Fruit fly (Drosophila melanogaster) whole organism, prepupa: Measurements from ENCODE around the gene Uxs.

Experiments
- Blimp-1 ChIP-seq: fragments of 200-800 bp; sonication (Bioruptor generic); optimal IDR thresholded peaks from 3 replicates; lab custom pipeline; 2017; ENCODE audit warnings: missing biosample characterization, missing genetic modification characterization, mild to moderate bottlenecking, moderate library complexity, missing genetic modification reagents
- CG10669 ChIP-seq: fragments of 200-800 bp; sonication (Bioruptor generic); optimal IDR thresholded peaks from 3 replicates; lab custom pipeline; 2018; ENCODE audit warnings: missing biosample characterization, mild to moderate bottlenecking, missing genetic modification characterization, moderate library complexity
- CG11294 ChIP-seq: fragments of 200-800 bp; sonication (Bioruptor generic); IDR thresholded peaks from 2 replicates; pipeline ENCODE4 v1.3.6; 2022; ENCODE audit warnings: missing biosample characterization, missing genetic modification characterization
- CG11762 ChIP-seq: fragments of 200-800 bp; sonication (Bioruptor generic); optimal IDR thresholded peaks from 3 replicates; lab custom pipeline; 2016; ENCODE audit warnings: missing biosample characterization, missing genetic modification characterization; ENCODE audit not compliant: insufficient read depth
- CG11902 ChIP-seq: fragments of 200-800 bp; sonication (Bioruptor generic); optimal IDR thresholded peaks from 3 replicates; lab custom pipeline; 2016; ENCODE audit warnings: missing biosample characterization, missing genetic modification characterization
- CG1621 ChIP-seq: fragments of 200-800 bp; sonication (Bioruptor generic); optimal IDR thresholded peaks from 3 replicates; lab custom pipeline; 2018; ENCODE audit warnings: missing biosample characterization, mild to moderate bottlenecking, missing genetic modification characterization
- CG16779 ChIP-seq: fragments of 200-800 bp; sonication (Bioruptor generic); optimal IDR thresholded peaks from 3 replicates; lab custom pipeline; 2017; ENCODE audit warnings: missing biosample characterization, mild to moderate bottlenecking, missing genetic modification characterization
- CG3032 ChIP-seq: fragments of 200-800 bp; optimal IDR thresholded peaks from 2 replicates; lab custom pipeline; 2019; ENCODE audit warnings: missing biosample characterization, mild to moderate bottlenecking, missing genetic modification characterization, moderate library complexity
- CG34406 ChIP-seq: fragments of 200-800 bp; sonication (Bioruptor generic); optimal IDR thresholded peaks from 3 replicates; lab custom pipeline; 2016; ENCODE audit warnings: missing biosample characterization, missing genetic modification characterization
- CG3919 ChIP-seq: fragments of 200-800 bp; sonication (Bioruptor generic); optimal IDR thresholded peaks from 3 replicates; lab custom pipeline; 2016; ENCODE audit warnings: missing biosample characterization, missing genetic modification characterization
- CG4318 ChIP-seq: fragments of 200-800 bp; sonication (Bioruptor generic); optimal IDR thresholded peaks from 3 replicates; lab custom pipeline; 2017; ENCODE audit warnings: missing biosample characterization, mild to moderate bottlenecking, missing genetic modification characterization
- CG6276 ChIP-seq: fragments of 200-800 bp; sonication (Bioruptor generic); optimal IDR thresholded peaks from 2 replicates; lab custom pipeline; 2017; ENCODE audit warnings: missing biosample characterization, mild to moderate bottlenecking, missing genetic modification characterization
- CG6808 ChIP-seq: fragments of 200-800 bp; sonication (Bioruptor generic); optimal IDR thresholded peaks from 3 replicates; lab custom pipeline; 2017; ENCODE audit warnings: missing biosample characterization, missing genetic modification characterization, mild to moderate bottlenecking, moderate library complexity, missing genetic modification reagents
- CG6854 ChIP-seq: fragments of 200-800 bp; sonication (Bioruptor generic); optimal IDR thresholded peaks from 2 replicates; lab custom pipeline; 2017; ENCODE audit warnings: missing biosample characterization, mild to moderate bottlenecking, missing genetic modification characterization
- CG7368 ChIP-seq: fragments of 200-800 bp; sonication (Bioruptor generic); optimal IDR thresholded peaks from 3 replicates; lab custom pipeline; 2016; ENCODE audit warnings: missing biosample characterization, missing genetic modification characterization
- CG8119 ChIP-seq: fragments of 200-800 bp; sonication (Bioruptor generic); IDR thresholded peaks from 3 replicates; pipeline ENCODE4 v1.3.6; 2022; ENCODE audit warnings: missing biosample characterization, missing genetic modification characterization
- CG9139 ChIP-seq: fragments of 200-800 bp; sonication (Bioruptor generic); optimal IDR thresholded peaks from 3 replicates; lab custom pipeline; 2017; ENCODE audit warnings: missing biosample characterization, mild to moderate bottlenecking, missing genetic modification characterization
- Eip75B ChIP-seq: fragments of 200-800 bp; sonication (Bioruptor generic); optimal IDR thresholded peaks from 3 replicates; lab custom pipeline; 2016; ENCODE audit warnings: missing biosample characterization, missing genetic modification characterization
- Eip78C ChIP-seq: fragments of 200-800 bp; sonication (Bioruptor generic); peaks from one replicate; lab custom pipeline; 2016; ENCODE audit warnings: missing biosample characterization, missing genetic modification characterization
- Ets21C ChIP-seq: fragments of 200-800 bp; sonication (Bioruptor generic); optimal IDR thresholded peaks from 3 replicates; lab custom pipeline; 2016; ENCODE audit warnings: missing biosample characterization, missing genetic modification characterization
- Ets96B ChIP-seq: fragments of 200-800 bp; optimal IDR thresholded peaks from 2 replicates; lab custom pipeline; 2019; ENCODE audit warnings: missing biosample characterization, mild to moderate bottlenecking, missing genetic modification characterization, moderate library complexity
- Hr39 ChIP-seq: fragments of 200-800 bp; sonication (Bioruptor generic); optimal IDR thresholded peaks from 2 replicates; lab custom pipeline; 2016; ENCODE audit warnings: missing biosample characterization, missing genetic modification characterization
- Hr4 ChIP-seq: fragments of 200-800 bp; sonication (Bioruptor generic); optimal IDR thresholded peaks from 3 replicates; lab custom pipeline; 2016; ENCODE audit warnings: missing biosample characterization, missing genetic modification characterization
- OdsH ChIP-seq: fragments of 200-800 bp; sonication (Bioruptor generic); optimal IDR thresholded peaks from 3 replicates; lab custom pipeline; 2016; ENCODE audit warnings: missing biosample characterization, missing genetic modification characterization
- Smox ChIP-seq: fragments of 200-800 bp; sonication (Bioruptor generic); optimal IDR thresholded peaks from 3 replicates; lab custom pipeline; 2016; ENCODE audit warnings: missing biosample characterization, missing genetic modification characterization
- Sox15 ChIP-seq: fragments of 200-800 bp; sonication (Bioruptor generic); optimal IDR thresholded peaks from 3 replicates; lab custom pipeline; 2016; ENCODE audit warnings: missing biosample characterization, missing genetic modification characterization
- achi ChIP-seq: fragments of 200-800 bp; sonication (Bioruptor generic); optimal IDR thresholded peaks from 3 replicates; lab custom pipeline; 2016; ENCODE audit warnings: missing biosample characterization, missing genetic modification characterization
- acj6 ChIP-seq: fragments of 200-800 bp; sonication (Bioruptor generic); optimal IDR thresholded peaks from 3 replicates; lab custom pipeline; 2016; ENCODE audit warnings: missing biosample characterization, missing genetic modification characterization
- dac ChIP-seq: fragments of 200-800 bp; sonication (Bioruptor generic); optimal IDR thresholded peaks from 2 replicates; lab custom pipeline; 2017; ENCODE audit warnings: missing biosample characterization, mild to moderate bottlenecking, missing genetic modification characterization
- dsx ChIP-seq: fragments of 200-800 bp; optimal IDR thresholded peaks from 3 replicates; lab custom pipeline; 2019; ENCODE audit warnings: missing biosample characterization, mild to moderate bottlenecking, missing genetic modification characterization, moderate library complexity; ENCODE audit not compliant: poor library complexity, severe bottlenecking
- eg ChIP-seq: fragments of 200-800 bp; sonication (Bioruptor generic); IDR thresholded peaks from 3 replicates; pipeline ENCODE4 v1.3.6; 2022; ENCODE audit warnings: missing biosample characterization, missing genetic modification characterization
- fd59A ChIP-seq: fragments of 200-800 bp; sonication (Bioruptor generic); optimal IDR thresholded peaks from 2 replicates; lab custom pipeline; 2017; ENCODE audit warnings: missing biosample characterization, mild to moderate bottlenecking, missing genetic modification characterization, missing genetic modification reagents
- fkh ChIP-seq: fragments of 200-800 bp; sonication (Bioruptor generic); optimal IDR thresholded peaks from 3 replicates; lab custom pipeline; 2017; ENCODE audit warnings: missing biosample characterization, mild to moderate bottlenecking, missing genetic modification characterization, moderate library complexity
- lz ChIP-seq: fragments of 200-800 bp; sonication (Bioruptor generic); optimal IDR thresholded peaks from 3 replicates; lab custom pipeline; 2016; ENCODE audit warnings: missing biosample characterization, missing genetic modification characterization
- pdm3 ChIP-seq: fragments of 200-800 bp; sonication (Bioruptor generic); optimal IDR thresholded peaks from 3 replicates; lab custom pipeline; 2016; ENCODE audit warnings: missing biosample characterization, missing genetic modification characterization
- salr ChIP-seq, 2 experiments: fragments of 200-800 bp; sonication (Bioruptor generic); optimal IDR thresholded peaks; 3 replicates each; lab custom pipeline; 2016 to 2018; ENCODE audit warnings: missing biosample characterization in 2 of 2, missing genetic modification characterization in 2 of 2, mild to moderate bottlenecking in 1 of 2
- spab ChIP-seq: fragments of 200-800 bp; sonication (Bioruptor generic); optimal IDR thresholded peaks from 2 replicates; lab custom pipeline; 2017; ENCODE audit warnings: missing biosample characterization, mild to moderate bottlenecking, missing genetic modification characterization, missing genetic modification reagents
- ss ChIP-seq, 2 experiments: fragments of 200-800 bp; sonication (Bioruptor generic); optimal IDR thresholded peaks; 2 replicates in 1 of 2; 3 replicates in 1 of 2; lab custom pipeline; 2017 to 2018; ENCODE audit warnings: mild to moderate bottlenecking in 2 of 2, missing biosample characterization in 2 of 2, missing genetic modification characterization in 2 of 2, moderate library complexity in 1 of 2
- topi ChIP-seq: fragments of 200-800 bp; sonication (Bioruptor generic); optimal IDR thresholded peaks from 3 replicates; lab custom pipeline; 2016; ENCODE audit warnings: missing biosample characterization, missing genetic modification characterization
- vri ChIP-seq: fragments of 200-800 bp; sonication (Bioruptor generic); optimal IDR thresholded peaks from 3 replicates; lab custom pipeline; 2016; ENCODE audit warnings: missing biosample characterization, mild to moderate bottlenecking, missing genetic modification characterization

The Uxs gene

dm6 chr3L:8159724-8160422, 20.9 kb upstream of the Uxs start, which contains the start of gene CG43886:
CG43886 (minus strand) TSS chr3L:8159774.
- TF ChIP-seq lz (GFP tag; lab: Kevin White, UChicago) = no peak
- no peak for TF ChIP-seq salr (GFP tag; optimal IDR thresholded peaks at IDR 0.05; lab: Kevin White, UChicago)
- no peak for TF ChIP-seq CG4318 (GFP tag; lab: Kevin White, UChicago)
- no peak for TF ChIP-seq CG8119 (GFP tag; lab: Robert Waterston, UW)
- no peak for TF ChIP-seq CG1621 (tag; lab: Kevin White, UChicago)
- TF ChIP-seq CG3032 (tag; lab: Kevin White, UChicago) = no peak
- TF ChIP-seq achi (GFP tag; lab: Kevin White, UChicago) = no peak
- no peak for TF ChIP-seq OdsH
- TF ChIP-seq, all 60 proteins: peak for 0

- TF ChIP-seq lz (GFP tag; lab: Kevin White, UChicago) = no peak
- no peak for TF ChIP-seq CG11294 (GFP tag; lab: Robert Waterston, UW)
- TF ChIP-seq Sox15 (GFP tag; lab: Kevin White, UChicago) = no peak
- no peak for TF ChIP-seq CG6854 (GFP tag; lab: Kevin White, UChicago)
- TF ChIP-seq CG8119 (GFP tag; lab: Robert Waterston, UW) = 0 out of 3 replicates have a peak, but pooled peaks have one; percentile 24
- no peak for TF ChIP-seq fkh
- no peak for TF ChIP-seq CG6276 (GFP tag; lab: Kevin White, UChicago)
- peak; percentile 26; the same call in 1 of the 3 replicates for TF ChIP-seq eg (GFP tag; lab: Robert Waterston, UW)
- no peak for TF ChIP-seq CG6808 (GFP tag; lab: Kevin White, UChicago)
- no peak for TF ChIP-seq CG3032 (tag; lab: Kevin White, UChicago)
- TF ChIP-seq vri = no peak
- no peak for TF ChIP-seq CG11902
- no peak for TF ChIP-seq Smox
Observed at dm6 chr3L:8165436-8165835, 15.3 kb upstream of the Uxs start, which contains the start of gene CG13675. CG13675 (minus strand) TSS chr3L:8165518.

dm6 chr3L:8175818-8176217, 4.9 kb upstream of the Uxs start, which contains the start of gene RecQ4:
RecQ4 (minus strand) TSS chr3L:8175978.
- TF ChIP-seq Ets21C (GFP tag; lab: Kevin White, UChicago) (no peak), spab (GFP tag; lab: Kevin White, UChicago) (no peak), CG11294 (GFP tag; lab: Robert Waterston, UW) (no peak), Ets96B (no peak), CG6808 (GFP tag; lab: Kevin White, UChicago) (no peak), lz (GFP tag; lab: Kevin White, UChicago) (peak; percentile 5), CG3919 (GFP tag; lab: Kevin White, UChicago) (no peak), CG4318 (GFP tag; lab: Kevin White, UChicago) (no peak), Hr39 (peak; percentile 20)

dm6 chr3L:8177795-8178564, 2.7 kb upstream of the Uxs start, which contains the start of gene Nmt:
Nmt (minus strand) TSS chr3L:8178429.
- TF ChIP-seq salr (GFP tag; optimal IDR thresholded peaks at IDR 0.05; lab: Kevin White, UChicago) (peak in 1 of 2 experiments; percentile 24), CG9139 (GFP tag; lab: Kevin White, UChicago) (no peak), CG8119 (GFP tag; lab: Robert Waterston, UW) (peak; percentile 52; the same call in 2 of the 3 replicates), CG34406 (peak; percentile 41), acj6 (GFP tag; lab: Kevin White, UChicago) (peak; percentile 57), fkh (no peak), Eip78C (GFP tag; lab: Kevin White, UChicago) (peak; percentile 33), CG1621 (tag; lab: Kevin White, UChicago) (no peak), CG11294 (GFP tag; lab: Robert Waterston, UW) (no peak), CG7368 (GFP tag; lab: Kevin White, UChicago) (no peak), CG16779 (tag; lab: Kevin White, UChicago) (no peak), topi (GFP tag; lab: Kevin White, UChicago) (no peak), dsx (GFP tag; lab: Kevin White, UChicago) (no peak), Ets96B (no peak), CG11762 (no peak), fd59A (GFP tag; lab: Kevin White, UChicago) (no peak), CG3032 (tag; lab: Kevin White, UChicago) (no peak), CG10669 (GFP tag; lab: Kevin White, UChicago) (no peak), Blimp-1 (GFP tag; lab: Kevin White, UChicago) (no peak), ss (GFP tag; optimal IDR thresholded peaks at IDR 0.05; lab: Kevin White, UChicago) (no peak), Eip75B (no peak), Hr39 (peak; percentile 42), Ets21C (GFP tag; lab: Kevin White, UChicago) (no peak), OdsH (peak; percentile 56), dac (GFP tag; lab: Kevin White, UChicago) (no peak), pdm3 (GFP tag; lab: Kevin White, UChicago) (no peak), Hr4 (GFP tag; lab: Kevin White, UChicago) (no peak)
